Worm (Caenorhabditis elegans): Measurements from ENCODE around the gene F58A6.9.

DNA sequence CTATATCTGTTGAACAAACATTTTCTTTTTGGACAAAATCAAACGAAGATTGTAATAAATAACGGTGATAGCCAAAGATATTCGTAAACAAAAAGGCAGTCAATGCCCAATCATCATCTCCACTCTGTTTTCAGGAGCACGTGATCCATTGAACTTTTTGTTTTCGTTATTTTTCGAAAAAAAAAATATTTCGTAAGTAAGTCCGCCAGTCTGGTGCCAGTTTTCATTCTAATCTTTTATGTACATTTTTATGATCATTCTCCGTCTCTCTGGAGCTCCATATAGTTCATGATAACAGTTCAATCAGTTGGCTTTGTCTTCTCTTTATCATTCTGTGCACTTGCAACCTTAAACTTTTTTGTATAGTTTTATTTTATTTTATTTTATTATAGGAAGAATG lies 44.3 kb upstream of the F58A6.9 start, which contains the start of gene ampd-1:
- TF ChIP-seq pha-4 (tag; optimal IDR thresholded peaks at IDR 0.05) (peak; percentile 38), nhr-67 (tag; optimal IDR thresholded peaks at IDR 0.05) (no peak)

All from whole organism, L3 larva.